Worm (Caenorhabditis elegans): ENCODE data around the gene cyp-29A2.

cyp-29A2 gene

DNA sequence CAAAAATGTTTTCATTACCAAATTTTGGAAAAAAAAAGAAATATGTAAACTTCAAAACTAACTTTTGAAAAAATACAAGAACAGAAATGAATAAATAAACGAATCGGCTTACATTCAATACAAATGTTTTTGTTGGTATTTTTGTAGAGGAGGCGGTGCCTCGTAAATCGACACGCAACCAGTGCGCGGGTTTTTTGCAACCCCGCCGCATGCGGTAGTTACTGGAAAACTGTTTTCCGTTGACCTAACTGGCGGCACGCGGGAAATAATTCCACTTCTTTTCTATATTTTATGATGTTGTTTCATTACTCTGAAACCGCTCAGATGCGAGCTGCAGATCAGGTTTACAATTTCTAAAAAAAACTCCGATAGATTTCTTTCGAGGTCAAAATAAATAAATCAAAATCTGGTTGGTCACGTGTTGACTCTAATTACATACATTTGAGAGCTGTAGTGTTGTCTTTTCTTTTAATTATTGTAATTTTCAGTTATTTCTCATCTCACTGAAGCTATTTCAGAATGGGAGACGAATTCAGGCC, 21.9 kb downstream of the cyp-29A2 start, which contains the start of the genes dvc-1 and ima-1 (continued):
- TF ChIP-seq nhr-25 (tag; optimal IDR thresholded peaks at IDR 0.05; ENCODE audit: borderline replicate concordance, insufficient read depth) (no peak), nhr-42 (GFP tag; IDR thresholded peaks at IDR 0.05) (no peak), ces-1 (GFP tag; optimal IDR thresholded peaks at IDR 0.05) (no peak), dmd-6 (GFP tag; IDR thresholded peaks at IDR 0.05) (no peak), ceh-20 (GFP tag; IDR thresholded peaks at IDR 0.05) (no peak), lin-1 (GFP tag; IDR thresholded peaks at IDR 0.05) (no peak), dpl-1 (GFP tag; optimal IDR thresholded peaks at IDR 0.05) (peak; percentile 57), ceh-28 (tag; optimal IDR thresholded peaks at IDR 0.05) (no peak), R02D3.7 (tag; optimal IDR thresholded peaks at IDR 0.05) (peak; percentile 96), unc-62 (GFP tag; optimal IDR thresholded peaks at IDR 0.05 in 1 of 2) (no peak), unc-62 (tag; optimal IDR thresholded peaks at IDR 0.05) (no peak), ztf-11 (tag; optimal IDR thresholded peaks at IDR 0.05) (no peak), ZK337.2 (GFP tag; IDR thresholded peaks at IDR 0.05) (no peak), zfp-2 (tag; optimal IDR thresholded peaks at IDR 0.05) (no peak), tra-1 (GFP tag; IDR thresholded peaks at IDR 0.05) (no peak), lin-15B (tag; optimal IDR thresholded peaks at IDR 0.05) (no peak), nhr-77 (tag; optimal IDR thresholded peaks at IDR 0.05) (peak; percentile 58), set-16 (GFP tag; IDR thresholded peaks at IDR 0.05) (no peak), nhr-28 (tag; optimal IDR thresholded peaks at IDR 0.05) (peak; percentile 26), hlh-11 (tag; optimal IDR thresholded peaks at IDR 0.05) (peak; percentile 58), pha-4 (GFP tag; IDR thresholded peaks at IDR 0.05) (peak; percentile 43; the same call in 1 of the 2 replicates), pha-4 (tag; optimal IDR thresholded peaks at IDR 0.05) (no peak), fkh-10 (GFP tag; optimal IDR thresholded peaks at IDR 0.05) (no peak), unc-39 (tag; optimal IDR thresholded peaks at IDR 0.05) (no peak), daf-19 (GFP tag; conservative IDR thresholded peaks at IDR 0.05) (no peak), sdz-12 (GFP tag; optimal IDR thresholded peaks at IDR 0.05) (no peak), hmg-1.1 (GFP tag; IDR thresholded peaks at IDR 0.05) (peak; percentile 49; the same call in 1 of the 2 replicates), D1046.2 (GFP tag; IDR thresholded peaks at IDR 0.05) (no peak), nhr-11 (tag; optimal IDR thresholded peaks at IDR 0.05) (no peak), tag-97 (GFP tag; IDR thresholded peaks at IDR 0.05) (no peak), T26A8.4 (GFP tag; IDR thresholded peaks at IDR 0.05) (no peak), nhr-48 (tag; optimal IDR thresholded peaks at IDR 0.05) (no peak), Y105C5A.15 (GFP tag; IDR thresholded peaks at IDR 0.05) (no peak), ZK546.5 (tag; optimal IDR thresholded peaks at IDR 0.05) (no peak), madf-9 (GFP tag; conservative IDR thresholded peaks at IDR 0.05) (no peak), aha-1 (tag) (no peak), gei-8 (GFP tag; optimal IDR thresholded peaks at IDR 0.05) (no peak), rbr-2 (tag; optimal IDR thresholded peaks at IDR 0.05) (peak; percentile 17), lin-38 (GFP tag; IDR thresholded peaks at IDR 0.05) (peak; percentile 82), mes-2 (tag; optimal IDR thresholded peaks at IDR 0.05; ENCODE audit: poor library complexity, severe bottlenecking) (peak; percentile 91), attf-4 (tag; optimal IDR thresholded peaks at IDR 0.05) (no peak), saeg-2 (GFP tag; IDR thresholded peaks at IDR 0.05) (no peak), snpc-4 (tag; optimal IDR thresholded peaks at IDR 0.05) (no peak), zip-11 (GFP tag; IDR thresholded peaks at IDR 0.05) (no peak), Y5F2A.4 (GFP tag; optimal IDR thresholded peaks at IDR 0.05) (no peak), ceh-44 (GFP tag; IDR thresholded peaks at IDR 0.05) (no peak), nhr-237 (tag; optimal IDR thresholded peaks at IDR 0.05) (no peak), F37D6.2 (tag; optimal IDR thresholded peaks at IDR 0.05) (no peak), vab-7 (GFP tag; IDR thresholded peaks at IDR 0.05) (peak; percentile 45), duxl-1 (tag; optimal IDR thresholded peaks at IDR 0.05; ENCODE audit: poor library complexity) (no peak), mxl-2 (GFP tag; conservative IDR thresholded peaks at IDR 0.05) (no peak), T20F7.1 (GFP tag; optimal IDR thresholded peaks at IDR 0.05) (no peak)
